3 worm cellular contexts compared by ENCODE assay signal in genomic region chrX:11638987-11639386, ce11.
TF ChIP-seq lines count a peak whose summit lies in the region.

No protein-coding gene starts in this region.

TF ChIP-seq in whole organism, L1 larva, 84 proteins besides CTCF, POLR2A, EP300 and RAD21:
- TF ChIP-seq ces-1 (GFP tag; optimal IDR thresholded peaks at IDR 0.05; lab: Kevin White, UChicago), result no peak
- peak; percentile 65 for TF ChIP-seq lin-14 (GFP tag; optimal IDR thresholded peaks at IDR 0.05; lab: Kevin White, UChicago)
- peak; percentile 13 for TF ChIP-seq nhr-47 (tag; optimal IDR thresholded peaks at IDR 0.05; lab: Kevin White, UChicago)
- TF ChIP-seq tbx-2 (tag; optimal IDR thresholded peaks at IDR 0.05; lab: Kevin White, UChicago), result peak; percentile 23

TF ChIP-seq in whole organism, late embryonic, 69 proteins besides CTCF, POLR2A, EP300 and RAD21:
- TF ChIP-seq ceh-31 (tag; optimal IDR thresholded peaks at IDR 0.05; lab: Kevin White, UChicago) (peak; percentile 30), hlh-15 (tag; optimal IDR thresholded peaks at IDR 0.05; lab: Kevin White, UChicago) (no peak), unc-42 (tag; optimal IDR thresholded peaks at IDR 0.05; lab: Kevin White, UChicago) (peak; percentile 90), sox-2 (GFP tag; IDR thresholded peaks at IDR 0.05; lab: Robert Waterston, UW) (no peak), ceh-14 (tag; optimal IDR thresholded peaks at IDR 0.05; lab: Kevin White, UChicago) (peak; percentile 2)

TF ChIP-seq in whole organism, mixed stage, embryonic, 35 proteins besides CTCF, POLR2A, EP300 and RAD21:
- TF ChIP-seq ces-1 (GFP tag; optimal IDR thresholded peaks at IDR 0.05; lab: Kevin White, UChicago) (peak; percentile 98), mab-5 (tag; optimal IDR thresholded peaks at IDR 0.05; lab: Kevin White, UChicago) (no peak), nhr-28 (tag; optimal IDR thresholded peaks at IDR 0.05; lab: Kevin White, UChicago) (no peak), nhr-237 (tag; optimal IDR thresholded peaks at IDR 0.05; lab: Kevin White, UChicago) (no peak), zip-8 (tag; optimal IDR thresholded peaks at IDR 0.05; lab: Kevin White, UChicago) (no peak), nhr-76 (tag; optimal IDR thresholded peaks at IDR 0.05; lab: Kevin White, UChicago) (no peak)

Comparison
In these comparisons a context has a peak if more than half of its experiments do, and no peak if none do; other contexts are left out.
1. Of the 10 proteins assayed by ChIP-seq in both whole organism, L1 larva and whole organism, late embryonic: peak only in whole organism, L1 larva: tbx-2; only in whole organism, late embryonic: none; in both: none; in neither: 9.